Worm (Caenorhabditis elegans): Measurements from ENCODE around the gene F11C1.1.

F11C1.1 gene

ce11 chrX:12943166-12943565 is 47.2 kb downstream of the F11C1.1 start, which contains the start of gene gmap-2:
Gene gmap-2 (minus strand): TSS chrX:12943266.
- TF ChIP-seq skn-1 (tag; optimal IDR thresholded peaks at IDR 0.05) (no peak), unc-62 (GFP tag; optimal IDR thresholded peaks at IDR 0.05) (no peak), ztf-11 (tag; optimal IDR thresholded peaks at IDR 0.05) (no peak), ceh-16 (tag; optimal IDR thresholded peaks at IDR 0.05) (no peak), ztf-4 (tag; optimal IDR thresholded peaks at IDR 0.05) (no peak), fos-1 (tag; optimal IDR thresholded peaks at IDR 0.05) (no peak), lin-39 (tag; optimal IDR thresholded peaks at IDR 0.05) (no peak), fkh-2 (tag; optimal IDR thresholded peaks at IDR 0.05) (no peak)

ce11 chrX:12942296-12942695 is 48.1 kb downstream of the F11C1.1 start:
- TF ChIP-seq jun-1 (tag; optimal IDR thresholded peaks at IDR 0.05) (no peak), nhr-43 (tag; optimal IDR thresholded peaks at IDR 0.05; ENCODE audit: poor library complexity, severe bottlenecking) (peak; percentile 5), hmg-11 (tag; optimal IDR thresholded peaks at IDR 0.05) (no peak), zag-1 (tag; optimal IDR thresholded peaks at IDR 0.05) (no peak), nhr-25 (tag; optimal IDR thresholded peaks at IDR 0.05) (peak; percentile 25)

DNA sequence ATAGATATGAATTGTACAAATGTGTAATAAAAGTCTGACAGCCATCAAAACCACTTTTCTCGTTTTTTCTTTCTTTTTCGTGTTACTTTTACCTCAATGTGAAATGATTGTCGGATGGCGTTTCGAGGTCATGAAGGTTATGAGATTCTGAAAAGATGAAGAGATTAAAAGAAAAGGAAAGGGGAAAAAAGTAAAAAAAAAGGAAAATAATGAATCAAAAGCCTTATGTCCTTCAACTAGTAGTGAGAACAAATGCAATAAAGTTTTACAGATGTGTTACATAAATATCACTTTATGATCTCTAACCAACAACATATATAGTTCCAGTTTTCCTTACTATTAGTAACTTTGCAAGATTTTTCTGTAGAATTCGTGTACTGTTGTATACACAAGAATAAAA is 49.6 kb downstream of the F11C1.1 start, which contains the start of gene gmap-3:
gmap-3 (minus strand) TSS at position 148 of the 400 bp plus-strand sequence.
- TF ChIP-seq elt-1 (tag; optimal IDR thresholded peaks at IDR 0.05) (no peak), ama-1 (optimal IDR thresholded peaks at IDR 0.05) (no peak), nhr-25 (tag; optimal IDR thresholded peaks at IDR 0.05) (peak; percentile 65), unc-62 (GFP tag; optimal IDR thresholded peaks at IDR 0.05) (no peak), nhr-67 (tag; optimal IDR thresholded peaks at IDR 0.05) (no peak)

DNA sequence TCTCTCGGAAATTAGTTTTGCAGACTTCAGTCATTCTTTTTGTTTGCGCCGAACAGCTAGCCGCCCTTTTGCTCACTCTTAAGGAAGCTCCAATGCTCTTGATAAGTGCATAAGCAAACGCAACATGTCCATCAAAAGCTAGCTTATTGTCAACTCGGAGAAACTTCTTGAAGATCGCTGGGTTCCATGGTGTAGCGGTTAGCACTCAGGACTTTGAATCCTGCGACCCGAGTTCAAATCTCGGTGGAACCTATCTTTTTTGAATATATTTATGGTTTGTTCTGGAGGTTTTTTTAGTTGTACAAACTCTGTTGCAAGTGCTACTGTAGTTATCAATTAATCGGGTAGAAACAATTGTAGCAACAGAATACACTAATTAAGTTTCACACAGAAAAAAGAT is 52.9 kb downstream of the F11C1.1 start:
- TF ChIP-seq nhr-76 (tag; optimal IDR thresholded peaks at IDR 0.05) = no peak
- no peak for TF ChIP-seq nhr-43 (tag; optimal IDR thresholded peaks at IDR 0.05; ENCODE audit: poor library complexity, severe bottlenecking)
- no peak for TF ChIP-seq ceh-82 (tag; optimal IDR thresholded peaks at IDR 0.05)
- no peak for TF ChIP-seq daf-12 (tag; optimal IDR thresholded peaks at IDR 0.05)
- no peak for TF ChIP-seq nhr-77 (tag; optimal IDR thresholded peaks at IDR 0.05)
- no peak for TF ChIP-seq tbx-2 (tag; optimal IDR thresholded peaks at IDR 0.05)
- no peak for TF ChIP-seq nhr-12 (tag; optimal IDR thresholded peaks at IDR 0.05)
- TF ChIP-seq unc-39 (tag; optimal IDR thresholded peaks at IDR 0.05) = no peak
- no peak for TF ChIP-seq mdl-1 (tag; optimal IDR thresholded peaks at IDR 0.05)
- no peak for TF ChIP-seq elt-3 (tag; optimal IDR thresholded peaks at IDR 0.05)
- TF ChIP-seq ZK546.5 (tag; optimal IDR thresholded peaks at IDR 0.05) = no peak
- no peak for TF ChIP-seq R02D3.7 (tag; optimal IDR thresholded peaks at IDR 0.05)
- TF ChIP-seq pha-4 (tag; optimal IDR thresholded peaks at IDR 0.05) = no peak
- TF ChIP-seq unc-62 (GFP tag; optimal IDR thresholded peaks at IDR 0.05) = no peak
- no peak for TF ChIP-seq sea-2 (GFP tag; optimal IDR thresholded peaks at IDR 0.05)
- TF ChIP-seq ceh-28 (tag; optimal IDR thresholded peaks at IDR 0.05) = no peak
- no peak for TF ChIP-seq fkh-10 (GFP tag; optimal IDR thresholded peaks at IDR 0.05)
- no peak for TF ChIP-seq nhr-23 (tag; optimal IDR thresholded peaks at IDR 0.05)

Measured in whole organism, L3 larva.